Worm (Caenorhabditis elegans) whole organism, L1 larva: ENCODE data around the gene msp-78.

ENCODE experiments used
- C16A3.4 ChIP-seq: fragments of 150-350 bp; optimal IDR thresholded peaks from 2 replicates; lab custom pipeline; 2014; ENCODE audit warnings: missing biosample characterization, missing genetic modification characterization
- elt-2 ChIP-seq: sonication (generic microtip); optimal IDR thresholded peaks from 2 replicates; lab custom pipeline; 2016; ENCODE audit warnings: missing genetic modification characterization, mild to moderate bottlenecking, inconsistent platforms, missing compliant biosample characterization, missing genetic modification reagents
- jun-1 ChIP-seq: fragments of 150-350 bp; optimal IDR thresholded peaks from 2 replicates; lab custom pipeline; 2014; ENCODE audit warnings: missing biosample characterization, missing genetic modification reagents, missing genetic modification characterization
- lsy-2 ChIP-seq, 2 experiments: fragments of 150-350 bp; optimal IDR thresholded peaks; 2 replicates each; lab custom pipeline; 2014; ENCODE audit warnings: missing biosample characterization in 2 of 2, missing genetic modification characterization in 2 of 2
- mep-1 ChIP-seq: fragments of 150-350 bp; optimal IDR thresholded peaks from 2 replicates; lab custom pipeline; 2014; ENCODE audit warnings: missing biosample characterization, missing genetic modification characterization
- nhr-76 ChIP-seq: sonication (generic microtip); optimal IDR thresholded peaks from 2 replicates; lab custom pipeline; 2017; ENCODE audit warnings: missing biosample characterization, missing genetic modification characterization
- snpc-4 ChIP-seq: fragments of 150-350 bp; optimal IDR thresholded peaks from 2 replicates; lab custom pipeline; 2014; ENCODE audit warnings: missing biosample characterization, missing genetic modification characterization
- unc-86 ChIP-seq: sonication (generic microtip); optimal IDR thresholded peaks from 2 replicates; lab custom pipeline; 2016; ENCODE audit warnings: missing genetic modification characterization, missing compliant biosample characterization
- ztf-11 ChIP-seq, 2 experiments: sonication (generic microtip); optimal IDR thresholded peaks; 2 replicates each; lab custom pipeline; 2016 to 2017; ENCODE audit warnings: missing genetic modification characterization in 2 of 2, missing biosample characterization in 1 of 2, missing compliant biosample characterization in 1 of 2

- TF ChIP-seq jun-1 (tag; lab: Kevin White, UChicago) = no peak
- no peak for TF ChIP-seq C16A3.4 (tag; lab: Kevin White, UChicago)
- no peak for TF ChIP-seq elt-2 (tag; lab: Kevin White, UChicago)
- TF ChIP-seq unc-86 = no peak
- no peak for TF ChIP-seq mep-1 (tag; lab: Kevin White, UChicago)
- TF ChIP-seq lsy-2 (tag; optimal IDR thresholded peaks at IDR 0.05; lab: Kevin White, UChicago) = peak in 1 of 2 experiments; percentile 15
- no peak for TF ChIP-seq nhr-76 (tag; lab: Kevin White, UChicago)
- TF ChIP-seq ztf-11 (tag; optimal IDR thresholded peaks at IDR 0.05; lab: Kevin White, UChicago) = no peak
- TF ChIP-seq snpc-4 = no peak
Measured at ce11 chrIV:9725468-9725985, 44.3 kb upstream of the msp-78 start.
